Fruit fly (Drosophila melanogaster) Kc167 (cell line): ENCODE measurements around the gene Mt2.

ENCODE experiments used
- Sin3A ChIP-seq: fragments of >200 bp; optimal IDR thresholded peaks from 2 replicates; lab custom pipeline; 2018; ENCODE audit warnings: missing external identifiers
- insv ChIP-seq: fragments of >200 bp; optimal IDR thresholded peaks from 3 replicates; lab custom pipeline; 2018; ENCODE audit warnings: missing external identifiers
- psq ChIP-seq: fragments of >200 bp; optimal IDR thresholded peaks from 2 replicates; lab custom pipeline; 2017; ENCODE audit warnings: missing external identifiers

dm6 chr2L:12053365-12053764, 43.0 kb upstream of the Mt2 start:
- TF ChIP-seq insv (no peak), Sin3A (no peak), psq (lab: Kevin White, UChicago) (no peak)
